Worm (Caenorhabditis elegans) whole organism, mixed stage, embryonic: ENCODE data around the gene lgc-26.

ENCODE experiments used
- M03D4.4 ChIP-seq: sonication (generic microtip); optimal IDR thresholded peaks from 2 replicates; lab custom pipeline; 2017; ENCODE audit warnings: mild to moderate bottlenecking, missing genetic modification characterization, missing compliant biosample characterization
- bed-3 ChIP-seq: fragments of 200-800 bp; sonication (Bioruptor generic); optimal IDR thresholded peaks from 3 replicates; lab custom pipeline; 2018; ENCODE audit warnings: mild to moderate bottlenecking, missing genetic modification characterization, moderate library complexity, missing compliant biosample characterization
- blmp-1 ChIP-seq: fragments of 150-350 bp; optimal IDR thresholded peaks from 2 replicates; lab custom pipeline; 2014; ENCODE audit warnings: missing biosample characterization, missing genetic modification characterization
- ceh-39 ChIP-seq: fragments of 150-350 bp; optimal IDR thresholded peaks from 2 replicates; lab custom pipeline; 2014; ENCODE audit warnings: missing biosample characterization, missing genetic modification characterization
- ceh-43 ChIP-seq: fragments of 200-800 bp; sonication (Bioruptor generic); optimal IDR thresholded peaks from 2 replicates; lab custom pipeline; 2018; ENCODE audit warnings: mild to moderate bottlenecking, missing genetic modification characterization, moderate library complexity, missing compliant biosample characterization
- ceh-83 ChIP-seq: fragments of 200-800 bp; sonication (Bioruptor generic); optimal IDR thresholded peaks from 2 replicates; lab custom pipeline; 2018; ENCODE audit warnings: mild to moderate bottlenecking, missing genetic modification characterization, missing compliant biosample characterization
- ces-1 ChIP-seq: fragments of 150-350 bp; optimal IDR thresholded peaks from 2 replicates; lab custom pipeline; 2014; ENCODE audit warnings: missing biosample characterization, missing genetic modification reagents, missing genetic modification characterization
- cnd-1 ChIP-seq: fragments of 200-800 bp; sonication (Bioruptor generic); optimal IDR thresholded peaks from 2 replicates; lab custom pipeline; 2018; ENCODE audit warnings: mild to moderate bottlenecking, missing genetic modification characterization, missing compliant biosample characterization
- drap-1 ChIP-seq: fragments of 200-800 bp; sonication (Bioruptor generic); optimal IDR thresholded peaks from 3 replicates; lab custom pipeline; 2018; ENCODE audit warnings: mild to moderate bottlenecking, missing genetic modification characterization, missing compliant biosample characterization
- elt-3 ChIP-seq: fragments of 150-350 bp; optimal IDR thresholded peaks from 2 replicates; lab custom pipeline; 2014; ENCODE audit warnings: missing biosample characterization, missing genetic modification characterization
- flh-1 ChIP-seq: fragments of 200-800 bp; sonication (Bioruptor generic); optimal IDR thresholded peaks from 2 replicates; lab custom pipeline; 2018; ENCODE audit warnings: mild to moderate bottlenecking, missing genetic modification characterization, moderate library complexity, missing compliant biosample characterization
- ham-2 ChIP-seq: fragments of 200-800 bp; sonication (Bioruptor generic); optimal IDR thresholded peaks from 2 replicates; lab custom pipeline; 2018; ENCODE audit warnings: mild to moderate bottlenecking, missing genetic modification characterization, missing compliant biosample characterization
- lin-13 ChIP-seq: fragments of 150-350 bp; optimal IDR thresholded peaks from 2 replicates; lab custom pipeline; 2014; ENCODE audit warnings: missing biosample characterization, missing genetic modification characterization
- mab-5 ChIP-seq: fragments of 150-350 bp; optimal IDR thresholded peaks from 2 replicates; lab custom pipeline; 2014; ENCODE audit warnings: missing biosample characterization, missing genetic modification characterization
- mep-1 ChIP-seq: fragments of 150-350 bp; optimal IDR thresholded peaks from 2 replicates; lab custom pipeline; 2017; ENCODE audit warnings: missing biosample characterization, missing genetic modification reagents, missing genetic modification characterization, inconsistent platforms
- mls-2 ChIP-seq: sonication (generic microtip); optimal IDR thresholded peaks from 2 replicates; lab custom pipeline; 2016; ENCODE audit warnings: mild to moderate bottlenecking, missing genetic modification characterization, moderate library complexity, missing compliant biosample characterization
- nhr-12 ChIP-seq: fragments of 150-350 bp; optimal IDR thresholded peaks from 2 replicates; lab custom pipeline; 2014; ENCODE audit warnings: missing biosample characterization, missing genetic modification characterization
- nhr-2 ChIP-seq: fragments of 150-350 bp; optimal IDR thresholded peaks from 2 replicates; lab custom pipeline; 2014; ENCODE audit warnings: missing biosample characterization, missing genetic modification characterization
- nhr-237 ChIP-seq: fragments of 150-350 bp; optimal IDR thresholded peaks from 2 replicates; lab custom pipeline; 2014; ENCODE audit warnings: missing biosample characterization, missing genetic modification characterization
- nhr-28 ChIP-seq: fragments of 150-350 bp; optimal IDR thresholded peaks from 2 replicates; lab custom pipeline; 2014; ENCODE audit warnings: missing biosample characterization, missing genetic modification characterization
- pha-4 ChIP-seq: fragments of 150-350 bp; optimal IDR thresholded peaks from 2 replicates; lab custom pipeline; 2018; ENCODE audit warnings: missing biosample characterization, missing genetic modification reagents, missing genetic modification characterization
- sem-2 ChIP-seq: fragments of 200-800 bp; sonication (Bioruptor generic); optimal IDR thresholded peaks from 2 replicates; lab custom pipeline; 2018; ENCODE audit warnings: mild to moderate bottlenecking, missing genetic modification characterization, missing compliant biosample characterization
- snpc-4 ChIP-seq: fragments of 150-350 bp; optimal IDR thresholded peaks from 2 replicates; lab custom pipeline; 2014; ENCODE audit warnings: missing biosample characterization, missing genetic modification characterization
- sptf-1 ChIP-seq: sonication (generic microtip); optimal IDR thresholded peaks from 2 replicates; lab custom pipeline; 2017; ENCODE audit warnings: mild to moderate bottlenecking, missing genetic modification characterization, moderate library complexity, missing compliant biosample characterization
- unc-120 ChIP-seq: sonication (generic microtip); optimal IDR thresholded peaks from 2 replicates; lab custom pipeline; 2017; ENCODE audit warnings: missing genetic modification characterization, missing compliant biosample characterization; ENCODE audit not compliant: poor library complexity, severe bottlenecking
- unc-39 ChIP-seq: fragments of 150-350 bp; optimal IDR thresholded peaks from 2 replicates; lab custom pipeline; 2014; ENCODE audit warnings: missing biosample characterization, missing genetic modification characterization
- zip-8 ChIP-seq: fragments of 150-350 bp; optimal IDR thresholded peaks from 2 replicates; lab custom pipeline; 2014; ENCODE audit warnings: missing biosample characterization, missing genetic modification characterization
- ztf-11 ChIP-seq: fragments of 150-350 bp; optimal IDR thresholded peaks from 2 replicates; lab custom pipeline; 2014; ENCODE audit warnings: missing biosample characterization, missing genetic modification characterization

lgc-26 gene

DNA sequence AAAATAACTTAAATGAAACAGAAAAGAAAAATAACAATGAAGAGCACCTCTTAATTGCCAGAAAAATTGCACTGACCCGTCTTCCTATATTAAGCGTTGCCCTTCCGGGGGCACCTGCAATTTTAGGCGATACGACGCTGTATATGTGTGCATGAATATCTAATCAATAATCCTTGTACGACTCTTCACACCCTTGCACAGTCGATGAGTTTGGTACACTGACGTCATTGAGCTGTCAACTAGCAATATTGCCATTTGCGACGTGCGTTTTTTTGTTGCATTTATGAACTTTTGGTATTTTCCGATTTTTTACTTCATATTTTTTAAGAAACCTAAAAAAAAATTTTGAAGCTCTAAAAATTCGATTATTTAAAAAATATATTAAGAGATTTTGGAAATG lies 22.0 kb upstream of the lgc-26 start, which contains the start of gene kin-34:
TSS of gene kin-34 (minus strand) at position 101 of the 400 bp plus-strand sequence.
- TF ChIP-seq ceh-39 (tag; lab: Kevin White, UChicago) (peak; percentile 8), snpc-4 (tag; lab: Kevin White, UChicago) (no peak)

DNA sequence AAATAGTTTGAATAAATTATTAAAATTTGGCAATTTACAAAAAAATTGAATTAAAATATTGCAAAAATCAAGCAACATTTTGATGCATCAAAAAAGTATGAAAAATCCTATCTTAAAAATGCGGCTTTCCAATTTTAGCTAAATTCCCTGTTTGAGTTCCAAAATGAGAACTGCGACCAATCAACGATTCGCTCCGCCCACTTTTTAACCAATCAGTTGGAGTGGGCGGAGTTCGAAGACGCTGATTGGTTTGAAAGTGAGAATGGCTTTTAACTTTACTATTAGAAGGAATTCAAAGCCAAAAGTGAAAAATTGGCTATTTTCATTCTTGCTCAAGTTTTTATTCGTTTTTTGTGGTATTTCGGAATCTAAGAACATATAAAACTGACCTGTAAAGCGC lies 20.5 kb upstream of the lgc-26 start:
- TF ChIP-seq ceh-43 (GFP tag; lab: Kevin White, UChicago) = no peak
- no peak for TF ChIP-seq unc-39
- no peak for TF ChIP-seq mep-1 (tag; lab: Kevin White, UChicago)
- no peak for TF ChIP-seq drap-1 (GFP tag; lab: Kevin White, UChicago)
- TF ChIP-seq elt-3 (tag; lab: Kevin White, UChicago) = no peak
- no peak for TF ChIP-seq ces-1

DNA sequence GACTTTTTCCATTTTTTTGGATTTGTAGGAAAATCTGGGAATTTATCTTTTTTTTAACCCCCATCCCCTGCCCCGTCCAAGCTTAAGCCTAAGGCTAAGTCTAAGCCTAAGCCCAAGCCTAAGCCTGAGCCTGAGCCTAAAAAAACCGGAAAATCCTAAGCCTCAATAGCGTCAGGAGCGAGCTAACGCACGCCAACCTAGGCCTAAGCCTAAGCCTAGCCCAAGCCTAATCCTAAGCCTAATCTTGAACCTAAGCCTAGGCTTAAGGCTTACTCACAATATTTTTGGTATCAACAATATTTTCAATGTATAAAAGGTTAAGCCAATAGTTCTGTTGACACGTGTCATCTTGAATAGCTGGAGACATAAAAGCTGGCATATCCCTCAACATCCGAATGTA lies 19.5 kb upstream of the lgc-26 start:
- TF ChIP-seq nhr-28 (tag; lab: Kevin White, UChicago) (no peak), zip-8 (no peak), nhr-2 (tag; lab: Kevin White, UChicago) (no peak), ztf-11 (tag; lab: Kevin White, UChicago) (no peak), lin-13 (no peak), sptf-1 (tag; lab: Kevin White, UChicago) (no peak), flh-1 (GFP tag; lab: Kevin White, UChicago) (no peak), drap-1 (GFP tag; lab: Kevin White, UChicago) (no peak), ceh-83 (GFP tag; lab: Kevin White, UChicago) (no peak)

DNA sequence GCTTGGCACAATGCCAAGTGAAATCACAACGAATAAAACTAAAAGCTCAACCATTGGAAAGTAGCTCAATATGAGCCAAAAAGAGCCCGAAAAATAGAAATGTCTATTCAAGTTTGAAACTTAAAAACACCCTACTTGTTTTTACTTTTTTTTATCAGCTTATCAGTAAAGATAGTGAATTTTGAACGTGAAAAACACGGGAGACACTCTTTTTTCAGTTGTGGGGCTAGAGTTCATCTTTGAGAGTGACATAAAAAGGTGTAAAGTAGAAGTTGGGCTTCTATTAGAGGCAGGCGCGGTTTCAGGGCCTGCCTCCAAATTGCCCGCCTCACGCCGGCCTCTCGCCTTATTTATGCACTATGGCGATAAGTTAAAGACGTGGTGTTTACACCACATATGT lies 16.5 kb upstream of the lgc-26 start, which contains the start of gene oac-39:
TSS of gene oac-39 (minus strand) at position 101 of the 400 bp plus-strand sequence.
- TF ChIP-seq nhr-12 (no peak), pha-4 (no peak), bed-3 (GFP tag; lab: Kevin White, UChicago) (no peak), mab-5 (tag; lab: Kevin White, UChicago) (no peak), unc-39 (no peak), sem-2 (GFP tag; lab: Kevin White, UChicago) (no peak)

DNA sequence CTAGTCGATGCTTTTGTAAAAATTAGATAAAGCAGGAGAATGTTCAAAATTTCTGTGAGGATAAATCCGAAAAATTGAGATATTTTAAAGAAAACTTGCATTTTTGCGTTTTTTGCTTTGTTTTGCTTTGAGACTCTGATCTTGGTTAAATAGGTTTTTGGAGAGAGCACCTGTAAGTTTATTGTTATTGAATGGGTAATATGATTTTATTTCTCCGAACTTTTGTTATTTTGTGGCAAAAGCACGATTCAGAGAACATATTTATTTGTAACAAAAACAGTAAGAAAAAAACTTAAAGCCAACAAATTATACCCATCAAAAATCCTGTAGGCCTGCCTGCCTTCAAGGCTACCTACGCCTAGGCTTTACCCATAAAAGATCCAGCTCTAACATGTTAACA lies 13.5 kb upstream of the lgc-26 start, which contains the start of gene str-121:
TSS of gene str-121 (minus strand) at position 101 of the 400 bp plus-strand sequence.
- no peak for TF ChIP-seq snpc-4 (tag; lab: Kevin White, UChicago)

DNA sequence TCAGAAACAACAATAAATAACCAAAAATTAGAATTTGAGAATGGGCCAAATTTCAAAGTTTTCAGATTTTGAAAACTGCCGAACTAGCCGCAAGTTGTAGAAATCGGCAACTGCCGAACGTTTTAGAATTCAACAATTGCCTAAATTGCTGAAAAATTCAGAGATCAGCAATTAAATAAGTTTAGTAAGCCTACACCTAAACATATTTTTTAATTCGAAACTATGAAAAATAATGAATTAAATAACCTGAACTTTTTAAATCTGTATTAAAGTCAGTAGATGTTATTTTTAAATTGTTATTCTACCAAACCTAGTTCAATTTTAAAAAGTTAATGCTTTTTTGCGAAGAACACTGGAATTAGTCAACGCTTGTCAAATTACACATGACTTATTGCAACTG lies 9.4 kb upstream of the lgc-26 start, which contains the start of gene nhr-204:
TSS of gene nhr-204 (minus strand) at position 101 of the 400 bp plus-strand sequence.
- TF ChIP-seq ceh-43 (GFP tag; lab: Kevin White, UChicago) (no peak), flh-1 (GFP tag; lab: Kevin White, UChicago) (no peak), unc-120 (tag; lab: Kevin White, UChicago) (no peak), nhr-237 (no peak), zip-8 (no peak), unc-39 (no peak), M03D4.4 (no peak), ham-2 (no peak), snpc-4 (tag; lab: Kevin White, UChicago) (no peak), mls-2 (tag; lab: Kevin White, UChicago) (no peak)
- TF ChIP-seq, all 35 proteins: peak for 0

DNA sequence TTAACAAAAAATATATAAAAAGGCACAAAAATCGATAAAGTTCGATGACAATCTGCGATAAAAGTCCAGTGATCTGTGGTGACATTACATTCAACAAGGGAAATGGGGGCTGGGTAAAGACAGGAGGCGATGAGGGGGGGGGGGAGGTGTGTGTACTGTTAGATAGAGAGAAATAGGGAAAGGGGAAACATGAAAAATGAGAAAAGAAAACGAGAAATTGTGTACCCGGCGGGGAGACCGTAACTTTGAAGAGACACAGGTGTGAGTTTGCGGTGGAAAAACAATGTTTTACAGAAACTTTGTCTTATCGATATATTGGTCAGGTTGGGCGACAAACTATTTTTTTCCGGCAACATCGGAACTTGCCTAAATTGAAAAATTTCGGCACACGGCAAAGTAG lies 7.8 kb upstream of the lgc-26 start:
- no peak for TF ChIP-seq blmp-1 (tag; lab: Kevin White, UChicago)
- TF ChIP-seq mab-5 (tag; lab: Kevin White, UChicago) = no peak
- no peak for TF ChIP-seq cnd-1 (tag; lab: Kevin White, UChicago)
- TF ChIP-seq sem-2 (GFP tag; lab: Kevin White, UChicago) = no peak
- TF ChIP-seq, all 35 proteins: peak for 0
